Worm (Caenorhabditis elegans) whole organism, L2 larva: ENCODE data around the gene T04F8.2.
"Not testable (repeated sequence)": the region's sequence is repeated elsewhere in the genome, so short reads cannot be mapped to it uniquely, and the experiment has no call there.

Experiments
- C34F6.9 ChIP-seq: fragments of 150-350 bp; optimal IDR thresholded peaks from 2 replicates; lab custom pipeline; 2014; ENCODE audit warnings: missing biosample characterization, missing genetic modification characterization
- F13H6.1 ChIP-seq: sonication (generic microtip); optimal IDR thresholded peaks from 2 replicates; lab custom pipeline; 2016; ENCODE audit warnings: missing genetic modification characterization, missing compliant biosample characterization
- Y55F3AM.14 ChIP-seq: fragments of 200-800 bp; sonication (Bioruptor generic); optimal IDR thresholded peaks from 2 replicates; lab custom pipeline; 2018; ENCODE audit warnings: mild to moderate bottlenecking, missing genetic modification characterization, missing compliant biosample characterization
- ZK546.5 ChIP-seq: sonication (generic microtip); optimal IDR thresholded peaks from 2 replicates; lab custom pipeline; 2017; ENCODE audit warnings: missing biosample characterization, missing genetic modification characterization
- ama-1 ChIP-seq: fragments of 150-350 bp; optimal IDR thresholded peaks from 2 replicates; lab custom pipeline; 2018; ENCODE audit warnings: inconsistent platforms
- blmp-1 ChIP-seq: sonication (generic microtip); optimal IDR thresholded peaks from 2 replicates; lab custom pipeline; 2017; ENCODE audit warnings: missing genetic modification characterization, mild to moderate bottlenecking, missing compliant biosample characterization, antibody characterized with exemption, moderate library complexity; ENCODE audit not compliant: insufficient read depth
- ceh-16 ChIP-seq: fragments of 150-350 bp; optimal IDR thresholded peaks from 2 replicates; lab custom pipeline; 2014; ENCODE audit warnings: missing biosample characterization, missing genetic modification characterization
- ceh-82 ChIP-seq: fragments of 150-350 bp; optimal IDR thresholded peaks from 2 replicates; lab custom pipeline; 2014; ENCODE audit warnings: missing biosample characterization, missing genetic modification characterization
- crh-2 ChIP-seq: sonication (generic microtip); optimal IDR thresholded peaks from 2 replicates; lab custom pipeline; 2017; ENCODE audit warnings: missing biosample characterization, missing genetic modification characterization
- egl-27 ChIP-seq: sonication (generic microtip); optimal IDR thresholded peaks from 3 replicates; lab custom pipeline; 2017; ENCODE audit warnings: missing biosample characterization, missing genetic modification reagents, missing genetic modification characterization
- fos-1 ChIP-seq: fragments of 150-350 bp; optimal IDR thresholded peaks from 2 replicates; lab custom pipeline; 2014; ENCODE audit warnings: missing biosample characterization, missing genetic modification characterization
- gmeb-1 ChIP-seq: fragments of 150-350 bp; optimal IDR thresholded peaks from 2 replicates; lab custom pipeline; 2014; ENCODE audit warnings: missing biosample characterization, missing genetic modification characterization
- lin-13 ChIP-seq: fragments of 150-350 bp; optimal IDR thresholded peaks from 2 replicates; lab custom pipeline; 2014; ENCODE audit warnings: missing biosample characterization, missing genetic modification reagents, missing genetic modification characterization
- lin-39 ChIP-seq: fragments of 150-350 bp; optimal IDR thresholded peaks from 2 replicates; lab custom pipeline; 2014; ENCODE audit warnings: missing biosample characterization, missing genetic modification reagents, missing genetic modification characterization
- lsy-2 ChIP-seq, 2 experiments: fragments of 150-350 bp in 1 of 2; sonication (generic microtip) in 1 of 2; optimal IDR thresholded peaks; 2 replicates each; lab custom pipeline; 2014 to 2017; ENCODE audit warnings: missing biosample characterization in 2 of 2, missing genetic modification characterization in 2 of 2
- mab-5 ChIP-seq: fragments of 150-350 bp; optimal IDR thresholded peaks from 2 replicates; lab custom pipeline; 2014; ENCODE audit warnings: missing biosample characterization, missing genetic modification characterization
- mdl-1 ChIP-seq, 2 experiments: fragments of 150-350 bp in 1 of 2; sonication (generic microtip) in 1 of 2; optimal IDR thresholded peaks; 2 replicates each; lab custom pipeline; 2017; ENCODE audit warnings: missing biosample characterization in 2 of 2, missing genetic modification characterization in 2 of 2
- nhr-10 ChIP-seq: sonication (generic microtip); optimal IDR thresholded peaks from 2 replicates; lab custom pipeline; 2017; ENCODE audit warnings: missing biosample characterization, missing genetic modification characterization
- nhr-129 ChIP-seq: fragments of 150-350 bp; optimal IDR thresholded peaks from 2 replicates; lab custom pipeline; 2014; ENCODE audit warnings: missing biosample characterization, missing genetic modification characterization
- nhr-21 ChIP-seq: fragments of 150-350 bp; optimal IDR thresholded peaks from 2 replicates; lab custom pipeline; 2014; ENCODE audit warnings: missing biosample characterization, missing genetic modification characterization
- nhr-23 ChIP-seq: fragments of 150-350 bp; optimal IDR thresholded peaks from 2 replicates; lab custom pipeline; 2014; ENCODE audit warnings: missing biosample characterization, missing genetic modification reagents, missing genetic modification characterization
- nhr-25 ChIP-seq: fragments of 150-350 bp; sonication (generic microtip); optimal IDR thresholded peaks from 3 replicates; lab custom pipeline; 2014; ENCODE audit warnings: missing biosample characterization, missing genetic modification characterization
- peb-1 ChIP-seq: fragments of 150-350 bp; optimal IDR thresholded peaks from 2 replicates; lab custom pipeline; 2014; ENCODE audit warnings: missing biosample characterization, missing genetic modification characterization
- sem-4 ChIP-seq: fragments of 150-350 bp; optimal IDR thresholded peaks from 2 replicates; lab custom pipeline; 2014; ENCODE audit warnings: missing biosample characterization, missing genetic modification reagents, missing genetic modification characterization
- sma-3 ChIP-seq: sonication (generic microtip); optimal IDR thresholded peaks from 2 replicates; lab custom pipeline; 2016; ENCODE audit warnings: missing genetic modification reagents, missing genetic modification characterization, missing compliant biosample characterization
- sma-9 ChIP-seq, 2 experiments: fragments of 150-350 bp in 1 of 2; sonication (generic microtip) in 1 of 2; optimal IDR thresholded peaks; 2 replicates each; lab custom pipeline; 2014 to 2016; ENCODE audit warnings: missing genetic modification characterization in 2 of 2, mild to moderate bottlenecking in 1 of 2, missing biosample characterization in 1 of 2, missing compliant biosample characterization in 1 of 2, missing genetic modification reagents in 1 of 2, moderate library complexity in 1 of 2
- unc-55 ChIP-seq: fragments of 150-350 bp; sonication (generic microtip); optimal IDR thresholded peaks from 3 replicates; lab custom pipeline; 2014; ENCODE audit warnings: missing biosample characterization, missing genetic modification reagents, missing genetic modification characterization
- zag-1 ChIP-seq: fragments of 150-350 bp; optimal IDR thresholded peaks from 2 replicates; lab custom pipeline; 2014; ENCODE audit warnings: missing biosample characterization, missing genetic modification characterization
- ztf-1 ChIP-seq: fragments of 200-800 bp; sonication (Bioruptor generic); conservative IDR thresholded peaks from 2 replicates; pipeline ENCODE4 v1.3.6; 2022; ENCODE audit warnings: missing genetic modification characterization, missing compliant biosample characterization
- ztf-11 ChIP-seq: sonication (generic microtip); optimal IDR thresholded peaks from 2 replicates; lab custom pipeline; 2017; ENCODE audit warnings: missing biosample characterization, missing genetic modification characterization
- ztf-4 ChIP-seq: fragments of 150-350 bp; optimal IDR thresholded peaks from 2 replicates; lab custom pipeline; 2014; ENCODE audit warnings: missing biosample characterization, missing genetic modification characterization

Gene T04F8.2

DNA sequence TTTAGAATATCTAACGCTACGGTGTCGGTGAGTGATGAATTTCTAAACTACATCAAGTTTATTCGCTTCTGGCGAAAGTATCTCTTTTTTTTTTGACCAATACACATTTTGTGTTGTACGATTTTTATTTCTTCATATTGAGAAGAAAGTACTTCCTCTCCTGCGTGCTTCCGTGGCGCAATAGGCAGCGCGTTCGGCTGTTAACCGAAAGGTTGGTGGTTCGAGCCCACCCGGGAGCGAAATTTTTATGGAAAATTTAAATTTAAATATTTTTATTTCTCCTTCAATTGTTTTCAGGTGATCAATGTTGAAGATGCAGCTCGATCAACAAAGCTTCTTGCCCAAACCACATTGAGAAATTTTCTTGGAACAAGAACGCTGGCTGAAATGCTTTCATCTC lies 10.9 kb downstream of the T04F8.2 start:
- TF ChIP-seq nhr-21 (tag; lab: Kevin White, UChicago) (peak; percentile 25), nhr-25 (tag; lab: Kevin White, UChicago) (peak; percentile 22), sma-3 (GFP tag; lab: Kevin White, UChicago) (peak; percentile 63), ama-1 (no peak), sma-9 (GFP tag; optimal IDR thresholded peaks at IDR 0.05; lab: Kevin White, UChicago) (peak; percentile 23), sma-9 (tag; optimal IDR thresholded peaks at IDR 0.05; lab: Kevin White, UChicago) (no peak), ceh-82 (tag; lab: Kevin White, UChicago) (no peak), crh-2 (tag; lab: Kevin White, UChicago) (peak; percentile 22), gmeb-1 (tag; lab: Kevin White, UChicago) (peak; percentile 43), lin-13 (GFP tag; lab: Kevin White, UChicago) (peak; percentile 3), mdl-1 (tag; optimal IDR thresholded peaks at IDR 0.05; lab: Kevin White, UChicago) (no peak), fos-1 (tag; lab: Kevin White, UChicago) (peak; percentile 27)

ce11 chrX:11643767-11644235 lies 12.6 kb downstream of the T04F8.2 start, which contains the start of gene sto-4:
TSS of gene sto-4 (plus strand) at chrX:11644126.
- TF ChIP-seq nhr-21 (tag; lab: Kevin White, UChicago) (peak; percentile 1), sma-9 (GFP tag; optimal IDR thresholded peaks at IDR 0.05; lab: Kevin White, UChicago) (peak; percentile 25), Y55F3AM.14 (GFP tag; lab: Kevin White, UChicago) (peak; percentile 93), C34F6.9 (tag; lab: Kevin White, UChicago) (peak; percentile 20), blmp-1 (tag; lab: Kevin White, UChicago) (peak; percentile 40), lsy-2 (tag; optimal IDR thresholded peaks at IDR 0.05; lab: Kevin White, UChicago) (peak in 1 of 2 experiments; percentile 34), ceh-16 (tag; lab: Kevin White, UChicago) (peak; percentile 52), mab-5 (tag; lab: Kevin White, UChicago) (peak; percentile 78), nhr-25 (tag; lab: Kevin White, UChicago) (peak; percentile 63), nhr-129 (tag; lab: Kevin White, UChicago) (peak; percentile 66), zag-1 (tag; lab: Kevin White, UChicago) (peak; percentile 8), unc-55 (peak; percentile 17), mdl-1 (tag; optimal IDR thresholded peaks at IDR 0.05; lab: Kevin White, UChicago) (peak in 1 of 2 experiments; percentile 12), crh-2 (tag; lab: Kevin White, UChicago) (peak; percentile 37), F13H6.1 (peak; percentile 93)
- not testable (repeated sequence) for TF ChIP-seq sma-9 (tag; optimal IDR thresholded peaks at IDR 0.05; lab: Kevin White, UChicago)

DNA sequence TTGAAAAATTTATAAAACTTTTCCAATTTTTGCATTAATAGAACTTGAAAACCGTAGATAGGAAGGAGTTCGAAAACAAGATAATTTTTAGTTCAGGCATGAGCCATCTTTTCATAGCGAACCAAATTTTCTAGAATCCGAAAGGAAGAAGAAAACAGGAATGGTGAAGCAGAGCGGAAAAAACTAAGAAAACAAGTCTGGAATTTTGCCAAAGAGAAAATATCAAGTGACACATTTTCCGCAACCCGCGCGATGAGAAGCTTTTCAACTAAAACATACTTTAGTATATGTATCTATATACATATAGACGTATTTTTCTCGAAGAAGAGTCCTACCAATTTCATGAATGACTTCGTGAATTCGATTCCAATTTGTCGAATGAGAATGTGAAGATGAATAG lies 14.8 kb downstream of the T04F8.2 start:
- TF ChIP-seq lin-13 (GFP tag; lab: Kevin White, UChicago) = no peak
- no peak for TF ChIP-seq nhr-129 (tag; lab: Kevin White, UChicago)
- no peak for TF ChIP-seq F13H6.1
- no peak for TF ChIP-seq nhr-23

DNA sequence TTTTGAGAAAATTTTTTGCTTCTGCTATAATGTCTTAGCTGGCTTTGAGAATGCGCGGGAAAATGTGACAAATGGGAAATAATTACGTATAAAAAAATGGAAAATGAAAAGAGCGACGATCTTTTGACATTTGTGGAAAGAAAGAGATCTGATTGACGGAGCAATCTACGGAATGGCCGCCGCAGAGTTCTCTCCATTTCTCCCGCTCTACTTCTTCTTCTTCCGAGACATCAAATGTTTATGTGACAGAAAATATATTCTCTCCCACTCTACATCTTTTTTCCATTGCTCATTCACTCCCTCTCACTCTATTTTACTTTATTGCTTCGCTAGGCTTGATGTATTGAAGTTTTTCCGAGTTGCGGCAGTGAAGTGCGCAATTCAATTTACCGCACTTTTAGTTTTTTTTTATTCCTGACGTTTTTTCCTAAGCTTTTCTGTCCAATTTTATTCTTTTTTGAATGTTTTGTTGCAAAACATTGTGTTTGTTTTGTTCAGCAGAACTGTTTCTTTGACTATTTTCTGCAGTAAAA lies 15.8 kb downstream of the T04F8.2 start:
- TF ChIP-seq C34F6.9 (tag; lab: Kevin White, UChicago) (peak; percentile 48), lsy-2 (tag; optimal IDR thresholded peaks at IDR 0.05; lab: Kevin White, UChicago) (no peak), ZK546.5 (tag; lab: Kevin White, UChicago) (no peak), zag-1 (tag; lab: Kevin White, UChicago) (peak; percentile 60), unc-55 (peak; percentile 58), sma-9 (GFP tag; optimal IDR thresholded peaks at IDR 0.05; lab: Kevin White, UChicago) (peak; percentile 14), sma-9 (tag; optimal IDR thresholded peaks at IDR 0.05; lab: Kevin White, UChicago) (no peak), egl-27 (tag; lab: Kevin White, UChicago) (peak; percentile 16), nhr-129 (tag; lab: Kevin White, UChicago) (peak; percentile 24)

ce11 chrX:11638987-11639386 lies 17.4 kb downstream of the T04F8.2 start:
- no peak for TF ChIP-seq lin-39 (tag; lab: Kevin White, UChicago)
- no peak for TF ChIP-seq ztf-1 (GFP tag; lab: Robert Waterston, UW)
- no peak for TF ChIP-seq nhr-10 (tag; lab: Kevin White, UChicago)
- no peak for TF ChIP-seq blmp-1 (tag; lab: Kevin White, UChicago)
- no peak for TF ChIP-seq ztf-4
- no peak for TF ChIP-seq mdl-1 (tag; optimal IDR thresholded peaks at IDR 0.05; lab: Kevin White, UChicago)
- no peak for TF ChIP-seq peb-1
- no peak for TF ChIP-seq nhr-25 (tag; lab: Kevin White, UChicago)
- no peak for TF ChIP-seq ztf-11
- TF ChIP-seq sem-4 (tag; lab: Kevin White, UChicago) = no peak
